Worm (Caenorhabditis elegans): Measurements from ENCODE around the gene K03B4.8.

Gene K03B4.8

ce11 chrV:4686680-4687470, 12.5 kb upstream of the K03B4.8 start, which contains the start of gene taf-10 (continued):
- TF ChIP-seq F49E8.2 (tag; optimal IDR thresholded peaks at IDR 0.05; ENCODE audit: borderline replicate concordance), result no peak
- TF ChIP-seq unc-62 (GFP tag; optimal IDR thresholded peaks at IDR 0.05 in 1 of 2), result no peak
- TF ChIP-seq unc-62 (tag; optimal IDR thresholded peaks at IDR 0.05), result no peak
- TF ChIP-seq gei-8 (GFP tag; optimal IDR thresholded peaks at IDR 0.05), result no peak
- TF ChIP-seq fos-1 (tag; optimal IDR thresholded peaks at IDR 0.05), result no peak
- TF ChIP-seq duxl-1 (tag; optimal IDR thresholded peaks at IDR 0.05; ENCODE audit: poor library complexity), result peak; percentile 2
- no peak for TF ChIP-seq ces-1 (GFP tag; optimal IDR thresholded peaks at IDR 0.05)

ce11 chrV:4684137-4684536, 9.7 kb upstream of the K03B4.8 start:
- TF ChIP-seq nhr-10 (tag; optimal IDR thresholded peaks at IDR 0.05), result no peak
- no peak for TF ChIP-seq nhr-48 (tag; optimal IDR thresholded peaks at IDR 0.05)
- no peak for TF ChIP-seq nhr-102 (tag; optimal IDR thresholded peaks at IDR 0.05)
- TF ChIP-seq unc-62 (GFP tag; optimal IDR thresholded peaks at IDR 0.05 in 1 of 2), result peak in 1 of 2 experiments; percentile 7
- TF ChIP-seq unc-62 (tag; optimal IDR thresholded peaks at IDR 0.05), result no peak

- TF ChIP-seq dmd-6 (GFP tag; IDR thresholded peaks at IDR 0.05), result no peak
- TF ChIP-seq zip-2 (tag; optimal IDR thresholded peaks at IDR 0.05), result no peak
- no peak for TF ChIP-seq ZK546.5 (tag; optimal IDR thresholded peaks at IDR 0.05)
- TF ChIP-seq ama-1 (optimal IDR thresholded peaks at IDR 0.05), result no peak
- TF ChIP-seq nhr-77 (tag; optimal IDR thresholded peaks at IDR 0.05), result no peak
- no peak for TF ChIP-seq nhr-11 (tag; optimal IDR thresholded peaks at IDR 0.05)
- no peak for TF ChIP-seq daf-19 (GFP tag; conservative IDR thresholded peaks at IDR 0.05)
- TF ChIP-seq lin-15B (tag; optimal IDR thresholded peaks at IDR 0.05), result no peak
- TF ChIP-seq lin-1 (GFP tag; IDR thresholded peaks at IDR 0.05), result no peak
- no peak for TF ChIP-seq mdl-1 (tag; optimal IDR thresholded peaks at IDR 0.05)
- TF ChIP-seq dve-1 (tag; optimal IDR thresholded peaks at IDR 0.05; ENCODE audit: insufficient read depth), result no peak
- no peak for TF ChIP-seq nhr-25 (tag; optimal IDR thresholded peaks at IDR 0.05; ENCODE audit: borderline replicate concordance, insufficient read depth)
- TF ChIP-seq D1046.2 (GFP tag; IDR thresholded peaks at IDR 0.05), result no peak
- TF ChIP-seq fkh-10 (GFP tag; optimal IDR thresholded peaks at IDR 0.05), result no peak
- no peak for TF ChIP-seq tag-97 (GFP tag; IDR thresholded peaks at IDR 0.05)
- no peak for TF ChIP-seq skn-1 (tag; optimal IDR thresholded peaks at IDR 0.05)
- no peak for TF ChIP-seq pha-4 (GFP tag; IDR thresholded peaks at IDR 0.05)
- TF ChIP-seq pha-4 (tag; optimal IDR thresholded peaks at IDR 0.05), result no peak
- TF ChIP-seq sdz-12 (GFP tag; optimal IDR thresholded peaks at IDR 0.05), result no peak
- no peak for TF ChIP-seq F37D6.2 (tag; optimal IDR thresholded peaks at IDR 0.05)
- no peak for TF ChIP-seq dpl-1 (GFP tag; optimal IDR thresholded peaks at IDR 0.05)
These were observed 7.3 kb upstream of the K03B4.8 start, which contains the start of gene K03B4.4 for ce11 chrV:4681670-4682069. K03B4.4 (plus strand) TSS chrV:4681970.

ce11 chrV:4676812-4677211, 2.4 kb upstream of the K03B4.8 start:
- TF ChIP-seq Y105C5A.15 (GFP tag; IDR thresholded peaks at IDR 0.05), result no peak

- TF ChIP-seq gei-8 (GFP tag; optimal IDR thresholded peaks at IDR 0.05) (no peak), tra-1 (GFP tag; IDR thresholded peaks at IDR 0.05) (no peak), spr-1 (tag; optimal IDR thresholded peaks at IDR 0.05) (no peak), unc-39 (tag; optimal IDR thresholded peaks at IDR 0.05) (no peak), lir-3 (tag; optimal IDR thresholded peaks at IDR 0.05) (no peak), nhr-11 (tag; optimal IDR thresholded peaks at IDR 0.05) (no peak), ama-1 (optimal IDR thresholded peaks at IDR 0.05) (no peak), madf-9 (GFP tag; conservative IDR thresholded peaks at IDR 0.05) (no peak), aly-2 (tag; optimal IDR thresholded peaks at IDR 0.05) (no peak), pha-4 (GFP tag; IDR thresholded peaks at IDR 0.05) (no peak), pha-4 (tag; optimal IDR thresholded peaks at IDR 0.05) (no peak), dve-1 (tag; optimal IDR thresholded peaks at IDR 0.05; ENCODE audit: insufficient read depth) (no peak), ctbp-1 (GFP tag; IDR thresholded peaks at IDR 0.05) (no peak), nhr-77 (tag; optimal IDR thresholded peaks at IDR 0.05) (no peak), jun-1 (tag; optimal IDR thresholded peaks at IDR 0.05) (no peak), F10B5.3 (tag; optimal IDR thresholded peaks at IDR 0.05) (no peak), lin-38 (GFP tag; IDR thresholded peaks at IDR 0.05) (no peak), cey-2 (tag; optimal IDR thresholded peaks at IDR 0.05; ENCODE audit: borderline replicate concordance, insufficient read depth) (no peak), nhr-6 (tag; optimal IDR thresholded peaks at IDR 0.05) (no peak), nhr-102 (tag; optimal IDR thresholded peaks at IDR 0.05) (no peak)
These were observed 1.7 kb upstream of the K03B4.8 start, which contains the start of gene K03B4.6 for ce11 chrV:4676092-4676491. K03B4.6 (minus strand) TSS chrV:4676192.

Measured in whole organism, L4 larva.